Worm (Caenorhabditis elegans) whole organism, midembryonic: Measurements from ENCODE around the gene svh-1.

Experiments used
- T22C8.4 ChIP-seq: fragments of 200-800 bp; sonication (Bioruptor generic); IDR thresholded peaks from 2 replicates; pipeline ENCODE4 v1.3.6; 2022; ENCODE audit warnings: missing genetic modification characterization, missing compliant biosample characterization
- cog-1 ChIP-seq: sonication (generic microtip); optimal IDR thresholded peaks from 2 replicates; lab custom pipeline; 2016; ENCODE audit warnings: missing genetic modification characterization, missing compliant biosample characterization
- flt-1 ChIP-seq: fragments of 200-800 bp; sonication (Bioruptor generic); IDR thresholded peaks from 2 replicates; pipeline ENCODE4 v1.3.6; 2022; ENCODE audit warnings: missing genetic modification characterization, missing compliant biosample characterization
- klf-2 ChIP-seq: fragments of 200-800 bp; sonication (Bioruptor generic); conservative IDR thresholded peaks from 2 replicates; pipeline ENCODE4 v1.3.6; 2022; ENCODE audit warnings: missing genetic modification reagents, missing genetic modification characterization, missing compliant biosample characterization
- med-1 ChIP-seq: sonication (generic microtip); optimal IDR thresholded peaks from 2 replicates; lab custom pipeline; 2017; ENCODE audit warnings: missing genetic modification characterization, mild to moderate bottlenecking, missing compliant biosample characterization, antibody characterized with exemption, missing genetic modification reagents; ENCODE audit not compliant: insufficient read depth
- ref-1 ChIP-seq: fragments of 200-800 bp; sonication (Bioruptor generic); conservative IDR thresholded peaks from 2 replicates; pipeline ENCODE4 v1.3.6; 2022; ENCODE audit warnings: missing genetic modification reagents, missing genetic modification characterization, missing compliant biosample characterization
- tab-1 ChIP-seq: fragments of 200-800 bp; sonication (Bioruptor generic); IDR thresholded peaks from 2 replicates; pipeline ENCODE4 v1.3.6; 2022; ENCODE audit warnings: missing genetic modification characterization, missing compliant biosample characterization
- ztf-23 ChIP-seq: fragments of 200-800 bp; sonication (Bioruptor generic); IDR thresholded peaks from 2 replicates; pipeline ENCODE4 v1.3.6; 2022; ENCODE audit warnings: missing genetic modification reagents, missing genetic modification characterization, missing compliant biosample characterization
- ztf-29 ChIP-seq: fragments of 200-800 bp; sonication (Bioruptor generic); IDR thresholded peaks from 2 replicates; pipeline ENCODE4 v1.3.6; 2022; ENCODE audit warnings: missing genetic modification reagents, missing genetic modification characterization, missing compliant biosample characterization

ce11 chrIV:8188421-8189112 lies 17.8 kb upstream of the svh-1 start:
- TF ChIP-seq ztf-29 (GFP tag; lab: Robert Waterston, UW) (no peak), ztf-23 (GFP tag; lab: Robert Waterston, UW) (no peak), ref-1 (no peak), T22C8.4 (no peak), klf-2 (GFP tag; lab: Robert Waterston, UW) (no peak), flt-1 (GFP tag; lab: Robert Waterston, UW) (no peak), tab-1 (GFP tag; lab: Robert Waterston, UW) (no peak), cog-1 (tag; lab: Kevin White, UChicago) (no peak), med-1 (no peak)
